Fruit fly (Drosophila melanogaster) whole organism, adult: ENCODE data around the gene Hr4.

Experiments used
- CG11617 ChIP-seq: fragments of 200-800 bp; sonication (Bioruptor generic); optimal IDR thresholded peaks from 2 replicates; lab custom pipeline; 2017; ENCODE audit warnings: mild to moderate bottlenecking, missing biosample characterization, missing genetic modification reagents, missing genetic modification characterization
- CG12768 ChIP-seq: fragments of 200-800 bp; sonication (Bioruptor generic); optimal IDR thresholded peaks from 2 replicates; lab custom pipeline; 2017; ENCODE audit warnings: missing biosample characterization, missing genetic modification characterization, mild to moderate bottlenecking, moderate library complexity, missing genetic modification reagents
- CG14711 ChIP-seq: fragments of 200-800 bp; sonication (Bioruptor generic); optimal IDR thresholded peaks from 2 replicates; lab custom pipeline; 2018; ENCODE audit warnings: missing biosample characterization, mild to moderate bottlenecking, missing genetic modification characterization, moderate library complexity
- CG1620 ChIP-seq: fragments of 200-800 bp; sonication (Bioruptor generic); optimal IDR thresholded peaks from 2 replicates; lab custom pipeline; 2016; ENCODE audit warnings: missing biosample characterization, missing genetic modification characterization
- CG33017 ChIP-seq: fragments of 200-800 bp; sonication (Bioruptor generic); optimal IDR thresholded peaks from 2 replicates; lab custom pipeline; 2018; ENCODE audit warnings: missing biosample characterization, mild to moderate bottlenecking, missing genetic modification characterization, moderate library complexity
- CG5204 ChIP-seq: fragments of 200-800 bp; sonication (Bioruptor generic); optimal IDR thresholded peaks from 2 replicates; lab custom pipeline; 2016; ENCODE audit warnings: missing biosample characterization, missing genetic modification characterization
- CG7045 ChIP-seq: fragments of 200-800 bp; sonication (Bioruptor generic); optimal IDR thresholded peaks from 2 replicates; lab custom pipeline; 2017; ENCODE audit warnings: missing biosample characterization, mild to moderate bottlenecking, missing genetic modification characterization
- CG7101 ChIP-seq: fragments of 200-800 bp; sonication (Bioruptor generic); optimal IDR thresholded peaks from 2 replicates; lab custom pipeline; 2018; ENCODE audit warnings: missing biosample characterization, mild to moderate bottlenecking, missing genetic modification characterization, moderate library complexity
- Clk ChIP-seq: fragments of 200-800 bp; sonication (Bioruptor generic); optimal IDR thresholded peaks from 2 replicates; lab custom pipeline; 2017; ENCODE audit warnings: missing biosample characterization, missing genetic modification characterization
- Crg-1 ChIP-seq: fragments of 200-800 bp; sonication (Bioruptor generic); optimal IDR thresholded peaks from 2 replicates; lab custom pipeline; 2016; ENCODE audit warnings: missing biosample characterization, missing genetic modification characterization
- Hr96 ChIP-seq: fragments of 200-800 bp; sonication (Bioruptor generic); optimal IDR thresholded peaks from 2 replicates; lab custom pipeline; 2016; ENCODE audit warnings: missing biosample characterization, missing genetic modification characterization
- Mnt ChIP-seq: fragments of 200-800 bp; sonication (Bioruptor generic); optimal IDR thresholded peaks from 2 replicates; lab custom pipeline; 2016; ENCODE audit warnings: missing biosample characterization, mild to moderate bottlenecking, missing genetic modification characterization
- bab1 ChIP-seq: fragments of 200-800 bp; sonication (Bioruptor generic); optimal IDR thresholded peaks from 3 replicates; lab custom pipeline; 2019; ENCODE audit warnings: missing biosample characterization, mild to moderate bottlenecking, missing genetic modification characterization, moderate library complexity
- cic ChIP-seq: fragments of 200-800 bp; sonication (Bioruptor generic); optimal IDR thresholded peaks from 2 replicates; lab custom pipeline; 2017; ENCODE audit warnings: missing biosample characterization, mild to moderate bottlenecking, missing genetic modification characterization, moderate library complexity
- cnc ChIP-seq, 2 experiments: fragments of >200 bp; optimal IDR thresholded peaks; 2 replicates each; lab custom pipeline; 2017
- kay ChIP-seq: fragments of 200-800 bp; sonication (Bioruptor generic); peaks from one replicate; lab custom pipeline; 2016; ENCODE audit warnings: missing biosample characterization, missing genetic modification characterization, borderline replicate concordance
- ovo ChIP-seq: fragments of 200-800 bp; sonication (Bioruptor generic); optimal IDR thresholded peaks from 2 replicates; lab custom pipeline; 2016; ENCODE audit warnings: missing biosample characterization, missing genetic modification characterization
- pad ChIP-seq: fragments of 200-800 bp; sonication (Bioruptor generic); optimal IDR thresholded peaks from 3 replicates; lab custom pipeline; 2017; ENCODE audit warnings: missing biosample characterization, missing genetic modification characterization, mild to moderate bottlenecking, moderate library complexity, missing genetic modification reagents
- tj ChIP-seq: fragments of 200-800 bp; sonication (Bioruptor generic); optimal IDR thresholded peaks from 3 replicates; lab custom pipeline; 2017; ENCODE audit warnings: missing biosample characterization, mild to moderate bottlenecking, missing genetic modification characterization, moderate library complexity
- toe ChIP-seq: fragments of 200-800 bp; sonication (Bioruptor generic); optimal IDR thresholded peaks from 2 replicates; lab custom pipeline; 2016; ENCODE audit warnings: missing biosample characterization, missing genetic modification characterization

Hr4 gene

dm6 chrX:1941669-1942092, at the start of gene Hr4:
Hr4 (plus strand) TSS chrX:1941940.
- TF ChIP-seq Mnt (GFP tag; lab: Kevin White, UChicago) (no peak), CG7101 (tag; lab: Kevin White, UChicago) (no peak), Clk (GFP tag; lab: Kevin White, UChicago) (no peak), toe (GFP tag; lab: Kevin White, UChicago) (no peak), bab1 (GFP tag; lab: Kevin White, UChicago) (no peak)

- TF ChIP-seq CG1620 (GFP tag; lab: Kevin White, UChicago) (no peak), cic (GFP tag; lab: Kevin White, UChicago) (peak; percentile 8)
These were observed 48.2 kb upstream of the Hr4 start for dm6 chrX:1893532-1893931.

dm6 chrX:1897384-1897783, 44.4 kb upstream of the Hr4 start:
- TF ChIP-seq cic (GFP tag; lab: Kevin White, UChicago): no peak
- TF ChIP-seq CG33017 (tag; lab: Kevin White, UChicago): no peak
- TF ChIP-seq Crg-1: no peak
- no peak for TF ChIP-seq CG7045 (GFP tag; lab: Kevin White, UChicago)
- no peak for TF ChIP-seq Mnt (GFP tag; lab: Kevin White, UChicago)
- TF ChIP-seq bab1 (GFP tag; lab: Kevin White, UChicago): no peak
- no peak for TF ChIP-seq cnc (optimal IDR thresholded peaks at IDR 0.05; lab: Kevin White, UChicago)
- no peak for TF ChIP-seq CG7101 (tag; lab: Kevin White, UChicago)
- no peak for TF ChIP-seq ovo (GFP tag; lab: Kevin White, UChicago)
- TF ChIP-seq pad: no peak
- TF ChIP-seq CG14711 (tag; lab: Kevin White, UChicago): no peak
- TF ChIP-seq tj (GFP tag; lab: Kevin White, UChicago): no peak
- no peak for TF ChIP-seq CG11617

- TF ChIP-seq cic (GFP tag; lab: Kevin White, UChicago) (no peak), CG14711 (tag; lab: Kevin White, UChicago) (peak; percentile 94)
These were observed 42.2 kb upstream of the Hr4 start for dm6 chrX:1899445-1900085.

- TF ChIP-seq tj (GFP tag; lab: Kevin White, UChicago) (no peak), Crg-1 (peak; percentile 56), CG7101 (tag; lab: Kevin White, UChicago) (peak; percentile 14), CG1620 (GFP tag; lab: Kevin White, UChicago) (peak; percentile 56), CG33017 (tag; lab: Kevin White, UChicago) (no peak), pad (no peak), Hr96 (no peak), CG14711 (tag; lab: Kevin White, UChicago) (no peak), CG12768 (GFP tag; lab: Kevin White, UChicago) (no peak), CG11617 (peak; percentile 41), CG5204 (GFP tag; lab: Kevin White, UChicago) (no peak), Mnt (GFP tag; lab: Kevin White, UChicago) (peak; percentile 49), toe (GFP tag; lab: Kevin White, UChicago) (peak; percentile 35), cnc (optimal IDR thresholded peaks at IDR 0.05; lab: Kevin White, UChicago) (no peak), bab1 (GFP tag; lab: Kevin White, UChicago) (peak; percentile 11)
These were observed 41.5 kb upstream of the Hr4 start, which contains the start of gene arm for dm6 chrX:1900123-1900818. arm (minus strand) TSS chrX:1900646.

- TF ChIP-seq ovo (GFP tag; lab: Kevin White, UChicago) (peak; percentile 9), CG12768 (GFP tag; lab: Kevin White, UChicago) (no peak), CG7101 (tag; lab: Kevin White, UChicago) (peak; percentile 28)
These were observed 40.1 kb upstream of the Hr4 start, which contains the start of gene Ldaf1 for dm6 chrX:1901605-1902136. Ldaf1 (minus strand) TSS chrX:1901911.

DNA sequence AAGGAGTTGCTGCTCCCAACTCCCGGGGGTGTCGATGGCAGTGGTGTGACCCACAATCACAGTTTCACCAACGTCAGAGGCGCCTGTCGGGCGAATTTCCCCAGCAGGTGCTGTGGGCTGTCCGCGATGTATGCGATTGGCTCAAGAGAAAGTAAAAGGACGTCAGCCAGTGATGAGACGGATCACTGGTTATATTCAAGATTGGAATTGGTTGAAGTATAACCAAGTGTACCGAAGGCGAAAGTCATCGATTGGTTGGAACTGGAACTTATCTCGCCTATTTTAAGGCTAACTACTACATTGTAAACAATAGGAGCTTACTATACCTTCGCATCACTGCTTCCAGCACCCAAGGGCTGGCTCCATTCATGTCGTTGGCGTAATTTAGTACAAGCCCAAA, 38.7 kb upstream of the Hr4 start, which contains the start of gene CG32801:
Gene CG32801, minus strand, starts transcription at position 101 of the 400 bp plus-strand sequence.
- no peak for TF ChIP-seq kay (GFP tag; lab: Kevin White, UChicago)
- TF ChIP-seq CG12768 (GFP tag; lab: Kevin White, UChicago): no peak
- no peak for TF ChIP-seq CG7101 (tag; lab: Kevin White, UChicago)
- TF ChIP-seq toe (GFP tag; lab: Kevin White, UChicago): no peak
- no peak for TF ChIP-seq Crg-1
- TF ChIP-seq ovo (GFP tag; lab: Kevin White, UChicago): no peak
- TF ChIP-seq CG1620 (GFP tag; lab: Kevin White, UChicago): no peak
- TF ChIP-seq CG7045 (GFP tag; lab: Kevin White, UChicago): no peak
- no peak for TF ChIP-seq pad
